Fruit fly (Drosophila melanogaster) whole organism, pupa: ENCODE results near the gene CG46383.

Experiments used
- CG13204 ChIP-seq: fragments of 200-800 bp; sonication (Bioruptor generic); optimal IDR thresholded peaks from 2 replicates; lab custom pipeline; 2018; ENCODE audit warnings: missing biosample characterization, mild to moderate bottlenecking, missing genetic modification characterization, moderate library complexity
- CG14655 ChIP-seq: fragments of 200-800 bp; sonication (Bioruptor generic); optimal IDR thresholded peaks from 3 replicates; lab custom pipeline; 2017; ENCODE audit warnings: mild to moderate bottlenecking, missing biosample characterization, missing genetic modification reagents, missing genetic modification characterization
- CG17806 ChIP-seq: fragments of 200-800 bp; sonication (Bioruptor generic); optimal IDR thresholded peaks from 2 replicates; lab custom pipeline; 2018; ENCODE audit warnings: missing biosample characterization, mild to moderate bottlenecking, missing genetic modification characterization, moderate library complexity
- CG34367 ChIP-seq: fragments of 200-800 bp; sonication (Bioruptor generic); optimal IDR thresholded peaks from 2 replicates; lab custom pipeline; 2018; ENCODE audit warnings: missing biosample characterization, mild to moderate bottlenecking, missing genetic modification characterization
- CG8301 ChIP-seq: fragments of 200-800 bp; sonication (Bioruptor generic); optimal IDR thresholded peaks from 2 replicates; lab custom pipeline; 2018; ENCODE audit warnings: missing biosample characterization, mild to moderate bottlenecking, missing genetic modification characterization
- Ets98B ChIP-seq: fragments of 200-800 bp; sonication (Bioruptor generic); IDR thresholded peaks from 2 replicates; pipeline ENCODE4 v1.3.6; 2022; ENCODE audit warnings: missing biosample characterization, missing genetic modification characterization
- Pif1A ChIP-seq: fragments of 200-800 bp; sonication (Bioruptor generic); optimal IDR thresholded peaks from 3 replicates; lab custom pipeline; 2016; ENCODE audit warnings: missing biosample characterization, missing genetic modification characterization
- Pif1B ChIP-seq: fragments of 200-800 bp; sonication (Bioruptor generic); optimal IDR thresholded peaks from 3 replicates; lab custom pipeline; 2016; ENCODE audit warnings: missing biosample characterization, missing genetic modification characterization
- Snoo ChIP-seq: fragments of 200-800 bp; sonication (Bioruptor generic); optimal IDR thresholded peaks from 3 replicates; lab custom pipeline; 2017; ENCODE audit warnings: missing biosample characterization, mild to moderate bottlenecking, missing genetic modification characterization, inconsistent platforms

DNA sequence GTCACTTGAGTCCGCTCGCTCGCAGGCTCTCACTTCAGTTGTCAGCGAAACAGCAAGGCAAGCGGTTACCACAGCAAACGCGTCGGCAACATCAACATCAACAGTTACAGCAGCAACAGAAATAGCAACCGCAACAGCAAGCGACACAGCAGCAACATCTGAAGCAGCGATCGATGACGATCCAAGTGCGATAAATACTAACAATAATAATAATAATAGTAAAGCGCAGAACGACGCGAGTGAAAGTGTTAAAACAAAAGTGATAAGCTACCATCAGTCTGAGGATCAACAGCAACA lies 43.8 kb upstream of the CG46383 start:
- TF ChIP-seq CG17806 (tag; lab: Kevin White, UChicago) (no peak), CG13204 (GFP tag; lab: Kevin White, UChicago) (no peak), Snoo (tag; lab: Kevin White, UChicago) (no peak), CG34367 (tag; lab: Kevin White, UChicago) (no peak), Ets98B (GFP tag; lab: Robert Waterston, UW) (no peak), CG8301 (no peak), Pif1B (GFP tag; lab: Kevin White, UChicago) (no peak), Pif1A (GFP tag; lab: Kevin White, UChicago) (no peak), CG14655 (GFP tag; lab: Kevin White, UChicago) (no peak)
